Worm (Caenorhabditis elegans) whole organism, L4 larva: Measurements from ENCODE around the gene srbc-78.
"Not testable (repeated sequence)": the region's sequence is repeated elsewhere in the genome, so short reads cannot be mapped to it uniquely, and the experiment has no call there.

Experiments
- F10B5.3 ChIP-seq: sonication (generic microtip); optimal IDR thresholded peaks from 2 replicates; lab custom pipeline; 2016; ENCODE audit warnings: mild to moderate bottlenecking, missing genetic modification characterization, missing compliant biosample characterization
- F26F4.8 ChIP-seq: fragments of 200-800 bp; sonication (Bioruptor generic); conservative IDR thresholded peaks from 2 replicates; pipeline ENCODE4 v1.3.6; 2022; ENCODE audit warnings: missing genetic modification characterization, missing compliant biosample characterization
- F44E2.7 ChIP-seq: fragments of 200-800 bp; sonication (Bioruptor generic); IDR thresholded peaks from 2 replicates; pipeline ENCODE4 v2.1.2; 2022; ENCODE audit warnings: missing genetic modification characterization, missing compliant biosample characterization
- Y75B8A.6 ChIP-seq: fragments of 200-800 bp; sonication (Bioruptor generic); IDR thresholded peaks from 2 replicates; pipeline ENCODE4 v1.3.6; 2022; ENCODE audit warnings: missing genetic modification reagents, missing genetic modification characterization, missing compliant biosample characterization
- aha-1 ChIP-seq: fragments of 150-350 bp; peaks from one replicate; lab custom pipeline; 2014; ENCODE audit warnings: missing biosample characterization, missing genetic modification characterization
- aly-2 ChIP-seq: sonication (generic microtip); optimal IDR thresholded peaks from 2 replicates; lab custom pipeline; 2018; ENCODE audit warnings: missing biosample characterization, missing genetic modification characterization
- daf-16 ChIP-seq, 3 experiments: sonication (generic microtip); optimal IDR thresholded peaks; 2 replicates each; lab custom pipeline; 2016 to 2017; ENCODE audit warnings: missing genetic modification characterization in 3 of 3, missing genetic modification reagents in 3 of 3, mild to moderate bottlenecking in 2 of 3, missing compliant biosample characterization in 2 of 3, missing biosample characterization in 1 of 3, moderate library complexity in 1 of 3
- dmd-6 ChIP-seq: fragments of 200-800 bp; sonication (Bioruptor generic); IDR thresholded peaks from 2 replicates; pipeline ENCODE4 v1.3.6; 2022; ENCODE audit warnings: missing genetic modification reagents, missing genetic modification characterization, missing compliant biosample characterization
- dmd-8 ChIP-seq: fragments of 200-800 bp; sonication (Bioruptor generic); IDR thresholded peaks from 2 replicates; pipeline ENCODE4 v1.3.6; 2022; ENCODE audit warnings: missing genetic modification characterization, missing compliant biosample characterization
- fkh-10 ChIP-seq: fragments of 150-350 bp; optimal IDR thresholded peaks from 2 replicates; lab custom pipeline; 2014; ENCODE audit warnings: missing biosample characterization, missing genetic modification reagents, missing genetic modification characterization
- gei-8 ChIP-seq: fragments of 200-800 bp; sonication (Bioruptor generic); optimal IDR thresholded peaks from 2 replicates; lab custom pipeline; 2018; ENCODE audit warnings: mild to moderate bottlenecking, missing genetic modification characterization, missing compliant biosample characterization
- jun-1 ChIP-seq: fragments of 150-350 bp; optimal IDR thresholded peaks from 2 replicates; lab custom pipeline; 2014; ENCODE audit warnings: missing biosample characterization, missing genetic modification reagents, missing genetic modification characterization
- lin-15B ChIP-seq: fragments of 150-350 bp; sonication (generic microtip); optimal IDR thresholded peaks from 3 replicates; lab custom pipeline; 2014; ENCODE audit warnings: missing biosample characterization, missing genetic modification characterization
- nhr-237 ChIP-seq: sonication (generic microtip); optimal IDR thresholded peaks from 2 replicates; lab custom pipeline; 2017; ENCODE audit warnings: missing biosample characterization, missing genetic modification characterization
- nhr-28 ChIP-seq: fragments of 150-350 bp; optimal IDR thresholded peaks from 2 replicates; lab custom pipeline; 2014; ENCODE audit warnings: missing biosample characterization, missing genetic modification characterization
- nhr-6 ChIP-seq: fragments of 150-350 bp; optimal IDR thresholded peaks from 2 replicates; lab custom pipeline; 2014; ENCODE audit warnings: missing biosample characterization, missing genetic modification characterization
- php-3 ChIP-seq: fragments of 200-800 bp; sonication (Bioruptor generic); IDR thresholded peaks from 2 replicates; pipeline ENCODE4 v1.3.6; 2022; ENCODE audit warnings: missing genetic modification reagents, missing genetic modification characterization, missing compliant biosample characterization
- pqm-1 ChIP-seq: sonication (generic microtip); optimal IDR thresholded peaks from 2 replicates; lab custom pipeline; 2017; ENCODE audit warnings: missing biosample characterization, missing genetic modification characterization
- saeg-2 ChIP-seq: fragments of 200-800 bp; sonication (Bioruptor generic); IDR thresholded peaks from 2 replicates; pipeline ENCODE4 v1.3.6; 2022; ENCODE audit warnings: missing genetic modification reagents, missing genetic modification characterization, missing compliant biosample characterization
- set-16 ChIP-seq: fragments of 200-800 bp; sonication (Bioruptor generic); IDR thresholded peaks from 2 replicates; pipeline ENCODE4 v1.3.6; 2022; ENCODE audit warnings: missing genetic modification reagents, missing genetic modification characterization, missing compliant biosample characterization
- snpc-1.2 ChIP-seq: fragments of 200-800 bp; sonication (Bioruptor generic); IDR thresholded peaks from 2 replicates; pipeline ENCODE4 v1.3.6; 2022; ENCODE audit warnings: missing genetic modification reagents, missing genetic modification characterization, missing compliant biosample characterization
- ztf-7 ChIP-seq: fragments of 150-350 bp; optimal IDR thresholded peaks from 2 replicates; lab custom pipeline; 2014; ENCODE audit warnings: missing biosample characterization, missing genetic modification characterization

The srbc-78 gene

ce11 chrV:20525816-20526459, 36.9 kb upstream of the srbc-78 start, which contains the start of the genes srh-166 and Y38H6C.24:
srh-166 (minus strand) TSS chrV:20525866.
Y38H6C.24 (plus strand) TSS chrV:20526435.
- TF ChIP-seq nhr-6: peak; percentile 15
- TF ChIP-seq aly-2 (tag; lab: Kevin White, UChicago): no peak
- TF ChIP-seq pqm-1 (tag; lab: Kevin White, UChicago): peak; percentile 81
- no peak for TF ChIP-seq Y75B8A.6 (GFP tag; lab: Robert Waterston, UW)
- TF ChIP-seq nhr-28 (tag; lab: Kevin White, UChicago): peak; percentile 84
- TF ChIP-seq lin-15B (tag; lab: Kevin White, UChicago): no peak
- no peak for TF ChIP-seq daf-16 (GFP tag; optimal IDR thresholded peaks at IDR 0.05; lab: Kevin White, UChicago)
- peak; percentile 60 for TF ChIP-seq daf-16 (tag; optimal IDR thresholded peaks at IDR 0.05; lab: Kevin White, UChicago)
- TF ChIP-seq dmd-6 (GFP tag; lab: Robert Waterston, UW): peak; percentile 44; the same call in 1 of the 2 replicates
- peak; percentile 68 for TF ChIP-seq php-3 (GFP tag; lab: Robert Waterston, UW)
- TF ChIP-seq, all 104 proteins: peak for 6

- TF ChIP-seq daf-16 (GFP tag; optimal IDR thresholded peaks at IDR 0.05; lab: Kevin White, UChicago): no peak
- peak; percentile 34 for TF ChIP-seq daf-16 (tag; optimal IDR thresholded peaks at IDR 0.05; lab: Kevin White, UChicago)
- TF ChIP-seq fkh-10 (GFP tag; lab: Kevin White, UChicago): peak; percentile 26
- TF ChIP-seq gei-8 (GFP tag; lab: Kevin White, UChicago): no peak
- TF ChIP-seq F26F4.8 (GFP tag; lab: Robert Waterston, UW): no peak
Observed at ce11 chrV:20522219-20522618, 33.2 kb upstream of the srbc-78 start, which contains the start of the genes Y38H6C.9 and fbxa-150. Y38H6C.9 (minus strand) TSS chrV:20522270. fbxa-150 (plus strand) TSS chrV:20522598.

- no peak for TF ChIP-seq nhr-237 (tag; lab: Kevin White, UChicago)
- TF ChIP-seq saeg-2 (GFP tag; lab: Robert Waterston, UW): no peak
- no peak for TF ChIP-seq snpc-1.2 (GFP tag; lab: Robert Waterston, UW)
- no peak for TF ChIP-seq F10B5.3 (tag; lab: Kevin White, UChicago)
- TF ChIP-seq dmd-6 (GFP tag; lab: Robert Waterston, UW): no peak
- 0 out of 2 replicates have a peak, but pooled peaks have one; percentile 32 for TF ChIP-seq F44E2.7 (GFP tag; lab: Robert Waterston, UW)
- TF ChIP-seq, all 104 proteins: peak for 1
Observed at ce11 chrV:20518927-20519326, 29.9 kb upstream of the srbc-78 start, which contains the start of gene Y38H6C.25. Y38H6C.25 (plus strand) TSS chrV:20519227.

ce11 chrV:20517005-20517404, 28.0 kb upstream of the srbc-78 start:
- TF ChIP-seq aha-1 (tag; lab: Kevin White, UChicago): peak; percentile 96
- TF ChIP-seq F44E2.7 (GFP tag; lab: Robert Waterston, UW): 0 out of 2 replicates have a peak, but pooled peaks have one; percentile 70
- no peak for TF ChIP-seq ztf-7 (tag; lab: Kevin White, UChicago)

ce11 chrV:20514483-20514882, 25.5 kb upstream of the srbc-78 start:
- TF ChIP-seq fkh-10 (GFP tag; lab: Kevin White, UChicago) (no peak), pqm-1 (tag; lab: Kevin White, UChicago) (peak; percentile 48)

- TF ChIP-seq jun-1 (tag; lab: Kevin White, UChicago); F44E2.7 (GFP tag; lab: Robert Waterston, UW); nhr-6: not testable (repeated sequence)
Observed at ce11 chrV:20513661-20514060, 24.7 kb upstream of the srbc-78 start, which contains the start of gene Y38H6C.8. Y38H6C.8 (plus strand) TSS chrV:20513961.

- TF ChIP-seq nhr-28 (tag; lab: Kevin White, UChicago): no peak
- TF ChIP-seq set-16 (GFP tag; lab: Robert Waterston, UW): peak; percentile 49; the same call in 1 of the 2 replicates
Observed at ce11 chrV:20509427-20509826, 20.4 kb upstream of the srbc-78 start.

ce11 chrV:20506542-20506941, 17.5 kb upstream of the srbc-78 start:
- TF ChIP-seq dmd-8: no peak
- peak; percentile 81 for TF ChIP-seq set-16 (GFP tag; lab: Robert Waterston, UW)
